Fruit fly (Drosophila melanogaster) whole organism, pupa: ENCODE results near the gene CG10516.

Source experiments
- CG10348 ChIP-seq: fragments of 200-800 bp; sonication (Bioruptor generic); IDR thresholded peaks from 2 replicates; pipeline ENCODE4 v1.3.6; 2022; ENCODE audit warnings: missing biosample characterization, missing genetic modification characterization
- CG12605 ChIP-seq: fragments of 200-800 bp; sonication (Bioruptor generic); IDR thresholded peaks from 2 replicates; pipeline ENCODE4 v1.3.6; 2022; ENCODE audit warnings: missing biosample characterization, missing genetic modification characterization
- CG13204 ChIP-seq: fragments of 200-800 bp; sonication (Bioruptor generic); optimal IDR thresholded peaks from 2 replicates; lab custom pipeline; 2018; ENCODE audit warnings: missing biosample characterization, mild to moderate bottlenecking, missing genetic modification characterization, moderate library complexity
- CG32121 ChIP-seq: fragments of 200-800 bp; sonication (Bioruptor generic); IDR thresholded peaks from 2 replicates; pipeline ENCODE4 v1.3.6; 2022; ENCODE audit warnings: missing biosample characterization, missing genetic modification characterization
- CG34367 ChIP-seq: fragments of 200-800 bp; sonication (Bioruptor generic); optimal IDR thresholded peaks from 2 replicates; lab custom pipeline; 2018; ENCODE audit warnings: missing biosample characterization, mild to moderate bottlenecking, missing genetic modification characterization
- CG4496 ChIP-seq: fragments of 200-800 bp; sonication (Bioruptor generic); IDR thresholded peaks from 3 replicates; pipeline ENCODE4 v1.3.6; 2022; ENCODE audit warnings: missing biosample characterization, missing genetic modification characterization
- CG8159 ChIP-seq: fragments of 200-800 bp; sonication (Bioruptor generic); optimal IDR thresholded peaks from 3 replicates; lab custom pipeline; 2018; ENCODE audit warnings: missing biosample characterization, mild to moderate bottlenecking, missing genetic modification characterization, moderate library complexity
- CG8301 ChIP-seq: fragments of 200-800 bp; sonication (Bioruptor generic); optimal IDR thresholded peaks from 2 replicates; lab custom pipeline; 2018; ENCODE audit warnings: missing biosample characterization, mild to moderate bottlenecking, missing genetic modification characterization
- D1 ChIP-seq: fragments of 200-800 bp; sonication (Bioruptor generic); optimal IDR thresholded peaks from 2 replicates; lab custom pipeline; 2018; ENCODE audit warnings: missing biosample characterization, mild to moderate bottlenecking, missing genetic modification characterization, moderate library complexity
- Pif1A ChIP-seq: fragments of 200-800 bp; sonication (Bioruptor generic); optimal IDR thresholded peaks from 3 replicates; lab custom pipeline; 2016; ENCODE audit warnings: missing biosample characterization, missing genetic modification characterization
- Pif1B ChIP-seq: fragments of 200-800 bp; sonication (Bioruptor generic); optimal IDR thresholded peaks from 3 replicates; lab custom pipeline; 2016; ENCODE audit warnings: missing biosample characterization, missing genetic modification characterization
- Snoo ChIP-seq: fragments of 200-800 bp; sonication (Bioruptor generic); optimal IDR thresholded peaks from 3 replicates; lab custom pipeline; 2017; ENCODE audit warnings: missing biosample characterization, mild to moderate bottlenecking, missing genetic modification characterization, inconsistent platforms
- fd96Ca ChIP-seq: fragments of 200-800 bp; sonication (Bioruptor generic); IDR thresholded peaks from 3 replicates; pipeline ENCODE4 v1.3.6; 2022; ENCODE audit warnings: missing biosample characterization, missing genetic modification characterization
- rn ChIP-seq: fragments of 200-800 bp; sonication (Bioruptor generic); IDR thresholded peaks from 2 replicates; pipeline ENCODE4 v1.3.6; 2022; ENCODE audit warnings: missing biosample characterization, missing genetic modification characterization

- TF ChIP-seq CG8301 (tag; lab: Kevin White, UChicago) (no peak), D1 (no peak), CG12605 (GFP tag; lab: Robert Waterston, UW) (no peak), CG8159 (no peak), fd96Ca (GFP tag; lab: Robert Waterston, UW) (no peak), Snoo (tag; lab: Kevin White, UChicago) (no peak), rn (GFP tag; lab: Robert Waterston, UW) (no peak), CG4496 (GFP tag; lab: Robert Waterston, UW) (no peak), Pif1B (GFP tag; lab: Kevin White, UChicago) (no peak), CG10348 (GFP tag; lab: Robert Waterston, UW) (no peak), CG32121 (GFP tag; lab: Robert Waterston, UW) (no peak), Pif1A (GFP tag; lab: Kevin White, UChicago) (no peak), CG13204 (GFP tag; lab: Kevin White, UChicago) (no peak), CG34367 (tag; lab: Kevin White, UChicago) (no peak)
Observed at dm6 chr3L:15975068-15975467, 7.1 kb downstream of the CG10516 start, which contains the start of gene CG17026.
